Worm (Caenorhabditis elegans) whole organism, L4/young adult: ENCODE data around the gene igdb-1.

ENCODE experiments used
- W03F9.2 ChIP-seq: fragments of 150-350 bp; optimal IDR thresholded peaks from 2 replicates; lab custom pipeline; 2014; ENCODE audit warnings: missing biosample characterization, missing genetic modification characterization
- him-1 ChIP-seq: sonication (generic microtip); optimal IDR thresholded peaks from 2 replicates; lab custom pipeline; 2016; ENCODE audit warnings: missing genotype, missing genetic modification reagents, missing genetic modification characterization, missing compliant biosample characterization

DNA sequence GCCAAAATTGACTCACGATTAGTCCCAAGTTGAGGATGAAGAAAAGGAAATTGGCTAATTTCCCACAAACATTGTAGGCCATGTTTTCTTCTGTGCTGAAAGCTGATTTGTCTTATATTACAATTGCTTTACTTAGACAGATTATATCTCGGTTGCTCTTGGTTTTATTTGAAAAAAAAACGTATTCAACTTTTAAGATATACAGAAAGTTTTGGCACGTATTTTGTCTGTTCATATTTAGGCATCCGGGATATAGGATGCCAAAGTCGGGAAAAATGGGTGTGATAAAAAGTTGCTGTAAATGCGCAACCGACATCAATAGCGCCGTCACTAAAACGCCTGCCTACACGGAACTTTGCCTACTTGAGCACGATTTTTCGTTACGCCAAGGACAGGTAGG, 41.3 kb downstream of the igdb-1 start, which contains the start of gene tsp-4:
- TF ChIP-seq him-1 (tag; lab: Kevin White, UChicago): no peak
- no peak for TF ChIP-seq W03F9.2 (tag; lab: Kevin White, UChicago)
